Fruit fly (Drosophila melanogaster) whole organism, adult: ENCODE measurements around the gene CG42390.
A peak's percentile ranks its signal among the peaks of the same experiment; 100 is the strongest.

Experiments used
- CG1620 ChIP-seq: fragments of 200-800 bp; sonication (Bioruptor generic); optimal IDR thresholded peaks from 2 replicates; lab custom pipeline; 2016; ENCODE audit warnings: missing biosample characterization, missing genetic modification characterization
- Clk ChIP-seq: fragments of 200-800 bp; sonication (Bioruptor generic); optimal IDR thresholded peaks from 2 replicates; lab custom pipeline; 2017; ENCODE audit warnings: missing biosample characterization, missing genetic modification characterization
- Crg-1 ChIP-seq: fragments of 200-800 bp; sonication (Bioruptor generic); optimal IDR thresholded peaks from 2 replicates; lab custom pipeline; 2016; ENCODE audit warnings: missing biosample characterization, missing genetic modification characterization
- Hr96 ChIP-seq: fragments of 200-800 bp; sonication (Bioruptor generic); optimal IDR thresholded peaks from 2 replicates; lab custom pipeline; 2016; ENCODE audit warnings: missing biosample characterization, missing genetic modification characterization
- bab1 ChIP-seq: fragments of 200-800 bp; sonication (Bioruptor generic); optimal IDR thresholded peaks from 3 replicates; lab custom pipeline; 2019; ENCODE audit warnings: missing biosample characterization, mild to moderate bottlenecking, missing genetic modification characterization, moderate library complexity
- kay ChIP-seq: fragments of 200-800 bp; sonication (Bioruptor generic); peaks from one replicate; lab custom pipeline; 2016; ENCODE audit warnings: missing biosample characterization, missing genetic modification characterization, borderline replicate concordance
- ovo ChIP-seq: fragments of 200-800 bp; sonication (Bioruptor generic); optimal IDR thresholded peaks from 2 replicates; lab custom pipeline; 2016; ENCODE audit warnings: missing biosample characterization, missing genetic modification characterization
- pad ChIP-seq: fragments of 200-800 bp; sonication (Bioruptor generic); optimal IDR thresholded peaks from 3 replicates; lab custom pipeline; 2017; ENCODE audit warnings: missing biosample characterization, missing genetic modification characterization, mild to moderate bottlenecking, moderate library complexity, missing genetic modification reagents
- toe ChIP-seq: fragments of 200-800 bp; sonication (Bioruptor generic); optimal IDR thresholded peaks from 2 replicates; lab custom pipeline; 2016; ENCODE audit warnings: missing biosample characterization, missing genetic modification characterization

dm6 chr3R:22086297-22086696, 33.6 kb upstream of the CG42390 start, which contains the start of gene BomT3:
- TF ChIP-seq Crg-1 = no peak
- no peak for TF ChIP-seq Hr96 (GFP tag; lab: Kevin White, UChicago)
- no peak for TF ChIP-seq bab1 (GFP tag; lab: Kevin White, UChicago)
- no peak for TF ChIP-seq pad (GFP tag; lab: Kevin White, UChicago)
- TF ChIP-seq kay (GFP tag; lab: Kevin White, UChicago) = peak; percentile 55
- TF ChIP-seq ovo (GFP tag; lab: Kevin White, UChicago) = no peak
- no peak for TF ChIP-seq toe (GFP tag; lab: Kevin White, UChicago)
- TF ChIP-seq Clk (GFP tag; lab: Kevin White, UChicago) = no peak
- TF ChIP-seq CG1620 (GFP tag; lab: Kevin White, UChicago) = no peak
